Fruit fly (Drosophila melanogaster): ENCODE measurements around the gene CG15059.

The CG15059 gene

dm6 chrX:18275902-18276301, 16.6 kb upstream of the CG15059 start:
- TF ChIP-seq Dll (optimal IDR thresholded peaks at IDR 0.05) = no peak
- TF ChIP-seq usp (GFP tag; optimal IDR thresholded peaks at IDR 0.05) = no peak
- TF ChIP-seq psq (optimal IDR thresholded peaks at IDR 0.05) = no peak
- no peak for TF ChIP-seq pan (optimal IDR thresholded peaks at IDR 0.05)
- no peak for TF ChIP-seq CG8478 (optimal IDR thresholded peaks at IDR 0.05)
- TF ChIP-seq EcR (GFP tag; optimal IDR thresholded peaks at IDR 0.05) = no peak

- TF ChIP-seq Dll (optimal IDR thresholded peaks at IDR 0.05) (peak; percentile 75), psq (optimal IDR thresholded peaks at IDR 0.05) (no peak), CG8478 (optimal IDR thresholded peaks at IDR 0.05) (no peak)
Measured at dm6 chrX:18273180-18274016, 14.1 kb upstream of the CG15059 start.

dm6 chrX:18272422-18272821, 13.1 kb upstream of the CG15059 start:
- TF ChIP-seq CG8478 (optimal IDR thresholded peaks at IDR 0.05) (no peak), EcR (GFP tag; optimal IDR thresholded peaks at IDR 0.05) (no peak), pan (optimal IDR thresholded peaks at IDR 0.05) (no peak), Dll (optimal IDR thresholded peaks at IDR 0.05) (no peak), usp (GFP tag; optimal IDR thresholded peaks at IDR 0.05) (no peak), psq (optimal IDR thresholded peaks at IDR 0.05) (no peak)

- TF ChIP-seq EcR (GFP tag; optimal IDR thresholded peaks at IDR 0.05) (no peak), psq (optimal IDR thresholded peaks at IDR 0.05) (no peak), Dll (optimal IDR thresholded peaks at IDR 0.05) (no peak), usp (GFP tag; optimal IDR thresholded peaks at IDR 0.05) (no peak), pan (optimal IDR thresholded peaks at IDR 0.05) (no peak), CG8478 (optimal IDR thresholded peaks at IDR 0.05) (no peak)
Measured at dm6 chrX:18266846-18267245, 7.5 kb upstream of the CG15059 start.

dm6 chrX:18263382-18263781, 4.1 kb upstream of the CG15059 start:
- TF ChIP-seq CG8478 (optimal IDR thresholded peaks at IDR 0.05) = no peak
- no peak for TF ChIP-seq usp (GFP tag; optimal IDR thresholded peaks at IDR 0.05)
- TF ChIP-seq psq (optimal IDR thresholded peaks at IDR 0.05) = no peak
- no peak for TF ChIP-seq pan (optimal IDR thresholded peaks at IDR 0.05)
- no peak for TF ChIP-seq Dll (optimal IDR thresholded peaks at IDR 0.05)
- no peak for TF ChIP-seq EcR (GFP tag; optimal IDR thresholded peaks at IDR 0.05)

- TF ChIP-seq Dll (optimal IDR thresholded peaks at IDR 0.05) (no peak), psq (optimal IDR thresholded peaks at IDR 0.05) (no peak), EcR (GFP tag; optimal IDR thresholded peaks at IDR 0.05) (no peak), CG8478 (optimal IDR thresholded peaks at IDR 0.05) (no peak), usp (GFP tag; optimal IDR thresholded peaks at IDR 0.05) (no peak), pan (optimal IDR thresholded peaks at IDR 0.05) (no peak)
Measured at dm6 chrX:18262151-18262550, 2.8 kb upstream of the CG15059 start.

dm6 chrX:18261494-18261893, 2.2 kb upstream of the CG15059 start:
- no peak for TF ChIP-seq pan (optimal IDR thresholded peaks at IDR 0.05)
- no peak for TF ChIP-seq CG8478 (optimal IDR thresholded peaks at IDR 0.05)
- no peak for TF ChIP-seq EcR (GFP tag; optimal IDR thresholded peaks at IDR 0.05)
- no peak for TF ChIP-seq psq (optimal IDR thresholded peaks at IDR 0.05)
- TF ChIP-seq Dll (optimal IDR thresholded peaks at IDR 0.05) = no peak
- TF ChIP-seq usp (GFP tag; optimal IDR thresholded peaks at IDR 0.05) = no peak

dm6 chrX:18259984-18260550, 750 bp upstream of the CG15059 start:
- TF ChIP-seq CG8478 (optimal IDR thresholded peaks at IDR 0.05) = no peak
- no peak for TF ChIP-seq usp (GFP tag; optimal IDR thresholded peaks at IDR 0.05)
- no peak for TF ChIP-seq Dll (optimal IDR thresholded peaks at IDR 0.05)
- TF ChIP-seq pan (optimal IDR thresholded peaks at IDR 0.05) = no peak
- TF ChIP-seq EcR (GFP tag; optimal IDR thresholded peaks at IDR 0.05) = no peak
- TF ChIP-seq psq (optimal IDR thresholded peaks at IDR 0.05) = no peak

dm6 chrX:18256244-18256885, 3.0 kb downstream of the CG15059 start:
- TF ChIP-seq CG8478 (optimal IDR thresholded peaks at IDR 0.05) = no peak
- TF ChIP-seq EcR (GFP tag; optimal IDR thresholded peaks at IDR 0.05) = no peak
- no peak for TF ChIP-seq Dll (optimal IDR thresholded peaks at IDR 0.05)
- no peak for TF ChIP-seq usp (GFP tag; optimal IDR thresholded peaks at IDR 0.05)
- no peak for TF ChIP-seq pan (optimal IDR thresholded peaks at IDR 0.05)
- TF ChIP-seq psq (optimal IDR thresholded peaks at IDR 0.05) = no peak

- no peak for TF ChIP-seq Dll (optimal IDR thresholded peaks at IDR 0.05)
- no peak for TF ChIP-seq EcR (GFP tag; optimal IDR thresholded peaks at IDR 0.05)
- TF ChIP-seq psq (optimal IDR thresholded peaks at IDR 0.05) = no peak
- no peak for TF ChIP-seq pan (optimal IDR thresholded peaks at IDR 0.05)
- TF ChIP-seq usp (GFP tag; optimal IDR thresholded peaks at IDR 0.05) = no peak
- TF ChIP-seq CG8478 (optimal IDR thresholded peaks at IDR 0.05) = no peak
Measured at dm6 chrX:18254465-18254864, 4.9 kb downstream of the CG15059 start.

dm6 chrX:18253773-18254172, 5.5 kb downstream of the CG15059 start:
- TF ChIP-seq psq (optimal IDR thresholded peaks at IDR 0.05) (no peak), EcR (GFP tag; optimal IDR thresholded peaks at IDR 0.05) (no peak), usp (GFP tag; optimal IDR thresholded peaks at IDR 0.05) (no peak), pan (optimal IDR thresholded peaks at IDR 0.05) (no peak), Dll (optimal IDR thresholded peaks at IDR 0.05) (no peak), CG8478 (optimal IDR thresholded peaks at IDR 0.05) (no peak)

- TF ChIP-seq CG8478 (optimal IDR thresholded peaks at IDR 0.05) (no peak), EcR (GFP tag; optimal IDR thresholded peaks at IDR 0.05) (no peak)
Measured at dm6 chrX:18251910-18252309, 7.4 kb downstream of the CG15059 start.
